Worm (Caenorhabditis elegans): ENCODE measurements around the gene gap-1.

DNA sequence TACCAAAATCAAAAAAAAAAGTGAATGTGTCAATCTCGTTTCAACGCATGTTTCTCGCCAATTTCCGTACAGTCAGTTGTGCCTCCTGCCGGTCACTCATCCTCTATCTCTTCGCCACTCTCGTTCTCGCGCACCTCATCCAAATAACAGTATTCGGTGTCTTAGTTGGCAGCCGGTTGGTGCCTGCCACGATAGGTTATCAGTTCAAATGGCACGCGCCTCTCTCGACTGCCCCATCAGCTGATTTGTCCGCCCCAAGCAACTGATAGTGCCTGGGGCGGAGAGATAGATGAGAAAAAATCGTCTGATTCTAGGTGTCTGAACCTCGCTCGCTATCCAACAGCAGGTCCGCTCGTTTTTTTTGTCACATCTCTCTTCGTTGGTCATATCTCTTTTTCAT, 22.8 kb downstream of the gap-1 start:
- TF ChIP-seq tbx-11 (GFP tag; IDR thresholded peaks at IDR 0.05) (no peak), ama-1 (optimal IDR thresholded peaks at IDR 0.05) (no peak), B0310.2 (tag; optimal IDR thresholded peaks at IDR 0.05) (no peak), flt-1 (GFP tag; IDR thresholded peaks at IDR 0.05) (no peak), hmg-4 (GFP tag; optimal IDR thresholded peaks at IDR 0.05) (no peak), hmbx-1 (tag; optimal IDR thresholded peaks at IDR 0.05) (no peak), hnd-1 (tag; optimal IDR thresholded peaks at IDR 0.05) (no peak), aly-1 (tag; optimal IDR thresholded peaks at IDR 0.05) (no peak), sea-1 (GFP tag; conservative IDR thresholded peaks at IDR 0.05) (no peak)

Measured in whole organism, early embryonic.